Fruit fly (Drosophila melanogaster) whole organism, embryonic: Measurements from ENCODE around the gene CG17029.

Source experiments
- CG10462 ChIP-seq: fragments of 200-800 bp; sonication (Bioruptor generic); optimal IDR thresholded peaks from 2 replicates; lab custom pipeline; 2016; ENCODE audit warnings: missing biosample characterization, missing genetic modification characterization
- CG10959 ChIP-seq: fragments of 200-800 bp; sonication (Bioruptor generic); IDR thresholded peaks from 2 replicates; pipeline ENCODE4 v1.3.6; 2022; ENCODE audit warnings: missing biosample characterization, missing genetic modification characterization
- CG12236 ChIP-seq: fragments of 200-800 bp; sonication (Bioruptor generic); optimal IDR thresholded peaks from 2 replicates; lab custom pipeline; 2016; ENCODE audit warnings: missing biosample characterization, missing genetic modification characterization
- CG12769 ChIP-seq: fragments of 200-800 bp; sonication (Bioruptor generic); optimal IDR thresholded peaks from 2 replicates; lab custom pipeline; 2019; ENCODE audit warnings: missing biosample characterization, mild to moderate bottlenecking, missing genetic modification characterization, moderate library complexity
- CG13287 ChIP-seq: fragments of 200-800 bp; sonication (Bioruptor generic); IDR thresholded peaks from 2 replicates; pipeline ENCODE4 v1.3.6; 2022; ENCODE audit warnings: missing biosample characterization, missing genetic modification characterization; ENCODE audit not compliant: partially characterized antibody
- CG13775 ChIP-seq: fragments of 200-800 bp; sonication (Bioruptor generic); optimal IDR thresholded peaks from 3 replicates; lab custom pipeline; 2017; ENCODE audit warnings: missing biosample characterization, mild to moderate bottlenecking, missing genetic modification characterization
- CG14014 ChIP-seq: fragments of 200-800 bp; sonication (Bioruptor generic); IDR thresholded peaks from 2 replicates; pipeline ENCODE4 v1.3.6; 2022; ENCODE audit warnings: missing biosample characterization, missing genetic modification characterization
- CG17568 ChIP-seq: fragments of 200-800 bp; sonication (Bioruptor generic); optimal IDR thresholded peaks from 2 replicates; lab custom pipeline; 2018; ENCODE audit warnings: missing biosample characterization, mild to moderate bottlenecking, missing genetic modification characterization, moderate library complexity
- CG2678 ChIP-seq: fragments of 200-800 bp; sonication (Bioruptor generic); optimal IDR thresholded peaks from 3 replicates; lab custom pipeline; 2019; ENCODE audit warnings: missing biosample characterization, mild to moderate bottlenecking, missing genetic modification characterization, moderate library complexity
- CG2889 ChIP-seq: fragments of 200-800 bp; sonication (Bioruptor generic); IDR thresholded peaks from 3 replicates; pipeline ENCODE4 v1.3.6; 2022; ENCODE audit warnings: missing biosample characterization, missing genetic modification characterization
- CG3281 ChIP-seq: fragments of 200-800 bp; sonication (Bioruptor generic); optimal IDR thresholded peaks from 3 replicates; lab custom pipeline; 2017; ENCODE audit warnings: missing biosample characterization, mild to moderate bottlenecking, missing genetic modification characterization
- CG3726 ChIP-seq: fragments of 200-800 bp; sonication (Bioruptor generic); IDR thresholded peaks from 3 replicates; pipeline ENCODE4, ENCODE4 v1.3.6; 2022; ENCODE audit warnings: missing biosample characterization, missing genetic modification characterization
- CG4707 ChIP-seq: fragments of 200-800 bp; sonication (Bioruptor generic); optimal IDR thresholded peaks from 2 replicates; lab custom pipeline; 2018; ENCODE audit warnings: missing biosample characterization, mild to moderate bottlenecking, missing genetic modification characterization, moderate library complexity
- CG4730 ChIP-seq: fragments of 200-800 bp; sonication (Bioruptor generic); IDR thresholded peaks from 2 replicates; pipeline ENCODE4 v1.3.6; 2022; ENCODE audit warnings: missing biosample characterization, missing genetic modification characterization
- CG5245 ChIP-seq: fragments of 200-800 bp; sonication (Bioruptor generic); optimal IDR thresholded peaks from 3 replicates; lab custom pipeline; 2016; ENCODE audit warnings: missing biosample characterization, missing genetic modification characterization
- CG8281 ChIP-seq: fragments of 200-800 bp; sonication (Bioruptor generic); optimal IDR thresholded peaks from 2 replicates; lab custom pipeline; 2018; ENCODE audit warnings: missing biosample characterization, mild to moderate bottlenecking, missing genetic modification characterization, moderate library complexity
- CG9797 ChIP-seq: fragments of 200-800 bp; sonication (Bioruptor generic); optimal IDR thresholded peaks from 3 replicates; lab custom pipeline; 2018; ENCODE audit warnings: missing biosample characterization, mild to moderate bottlenecking, missing genetic modification characterization
- CoRest ChIP-seq: fragments of 200-800 bp; sonication (Bioruptor generic); optimal IDR thresholded peaks from 3 replicates; lab custom pipeline; 2018; ENCODE audit warnings: missing biosample characterization, mild to moderate bottlenecking, missing genetic modification characterization, moderate library complexity
- CrebB ChIP-seq: fragments of 200-800 bp; sonication (Bioruptor generic); optimal IDR thresholded peaks from 3 replicates; lab custom pipeline; 2018; ENCODE audit warnings: missing biosample characterization, mild to moderate bottlenecking, missing genetic modification characterization
- Doc2 ChIP-seq: fragments of 200-800 bp; sonication (Bioruptor generic); IDR thresholded peaks from 2 replicates; pipeline ENCODE4 v1.3.6; 2022; ENCODE audit warnings: missing biosample characterization, missing genetic modification characterization
- Dref ChIP-seq: fragments of 200-800 bp; sonication (Bioruptor generic); IDR thresholded peaks from 2 replicates; pipeline ENCODE4 v1.3.6; 2022; ENCODE audit warnings: missing biosample characterization, missing genetic modification characterization
- Ets97D ChIP-seq: fragments of 200-800 bp; sonication (Bioruptor generic); optimal IDR thresholded peaks from 3 replicates; lab custom pipeline; 2016; ENCODE audit warnings: missing biosample characterization, missing genetic modification characterization
- Gug ChIP-seq: fragments of 200-800 bp; sonication (Bioruptor generic); IDR thresholded peaks from 4 replicates; pipeline ENCODE4 v1.3.6; 2022; ENCODE audit warnings: missing biosample characterization, missing genetic modification characterization
- HLH3B ChIP-seq: fragments of 200-800 bp; sonication (Bioruptor generic); IDR thresholded peaks from 2 replicates; pipeline ENCODE4 v1.3.6; 2022; ENCODE audit warnings: missing biosample characterization, missing genetic modification characterization
- Hsf ChIP-seq: fragments of 200-800 bp; sonication (Bioruptor generic); optimal IDR thresholded peaks from 3 replicates; lab custom pipeline; 2016; ENCODE audit warnings: missing biosample characterization, missing genetic modification characterization
- NfI ChIP-seq: fragments of 200-800 bp; sonication (Bioruptor generic); optimal IDR thresholded peaks from 3 replicates; lab custom pipeline; 2018; ENCODE audit warnings: missing biosample characterization, mild to moderate bottlenecking, missing genetic modification characterization, moderate library complexity
- Side ChIP-seq: fragments of 200-800 bp; sonication (Bioruptor generic); optimal IDR thresholded peaks from 2 replicates; lab custom pipeline; 2016; ENCODE audit warnings: missing biosample characterization, missing genetic modification characterization
- Six4 ChIP-seq: fragments of 200-800 bp; sonication (Bioruptor generic); optimal IDR thresholded peaks from 2 replicates; lab custom pipeline; 2016; ENCODE audit warnings: missing biosample characterization, missing genetic modification characterization
- Sox102F ChIP-seq: fragments of 200-800 bp; sonication (Bioruptor generic); optimal IDR thresholded peaks from 2 replicates; lab custom pipeline; 2018; ENCODE audit warnings: missing biosample characterization, mild to moderate bottlenecking, missing genetic modification characterization, moderate library complexity
- Usf ChIP-seq: fragments of 200-800 bp; sonication (Bioruptor generic); optimal IDR thresholded peaks from 2 replicates; lab custom pipeline; 2017; ENCODE audit warnings: missing genotype, missing biosample characterization, missing genetic modification characterization
- bcd ChIP-seq: fragments of 200-800 bp; sonication (Bioruptor generic); optimal IDR thresholded peaks from 2 replicates; lab custom pipeline; 2017; ENCODE audit warnings: missing biosample characterization, mild to moderate bottlenecking, missing genetic modification characterization
- corto ChIP-seq: fragments of 200-800 bp; sonication (Bioruptor generic); optimal IDR thresholded peaks from 2 replicates; lab custom pipeline; 2016; ENCODE audit warnings: missing biosample characterization, mild to moderate bottlenecking, missing genetic modification characterization, moderate library complexity
- dmrt99B ChIP-seq: fragments of 200-800 bp; sonication (Bioruptor generic); optimal IDR thresholded peaks from 2 replicates; lab custom pipeline; 2018; ENCODE audit warnings: missing biosample characterization, mild to moderate bottlenecking, missing genetic modification characterization, moderate library complexity
- fd3F ChIP-seq: fragments of 200-800 bp; sonication (Bioruptor generic); optimal IDR thresholded peaks from 2 replicates; lab custom pipeline; 2018; ENCODE audit warnings: missing biosample characterization, mild to moderate bottlenecking, missing genetic modification characterization, moderate library complexity
- grn ChIP-seq: fragments of 200-800 bp; sonication (Bioruptor generic); optimal IDR thresholded peaks from 3 replicates; lab custom pipeline; 2017; ENCODE audit warnings: missing biosample characterization, missing genetic modification characterization
- h ChIP-seq: fragments of >200 bp; optimal IDR thresholded peaks from 2 replicates; lab custom pipeline; 2017
- ind ChIP-seq: fragments of 200-800 bp; sonication (Bioruptor generic); optimal IDR thresholded peaks from 3 replicates; lab custom pipeline; 2016; ENCODE audit warnings: missing biosample characterization, missing genetic modification characterization
- jing ChIP-seq: fragments of 200-800 bp; sonication (Bioruptor generic); optimal IDR thresholded peaks from 2 replicates; lab custom pipeline; 2018; ENCODE audit warnings: missing biosample characterization, mild to moderate bottlenecking, missing genetic modification characterization
- klu ChIP-seq: fragments of 200-800 bp; sonication (Bioruptor generic); IDR thresholded peaks from 2 replicates; pipeline ENCODE4 v1.3.6; 2022; ENCODE audit warnings: missing biosample characterization, missing genetic modification characterization
- maf-S ChIP-seq: fragments of 200-800 bp; sonication (Bioruptor generic); optimal IDR thresholded peaks from 2 replicates; lab custom pipeline; 2016; ENCODE audit warnings: missing biosample characterization, missing genetic modification characterization
- nau ChIP-seq: fragments of 200-800 bp; sonication (Bioruptor generic); optimal IDR thresholded peaks from 3 replicates; lab custom pipeline; 2017; ENCODE audit warnings: missing biosample characterization, mild to moderate bottlenecking, missing genetic modification characterization, missing genetic modification reagents
- nmo ChIP-seq: fragments of 200-800 bp; sonication (Bioruptor generic); optimal IDR thresholded peaks from 2 replicates; lab custom pipeline; 2018; ENCODE audit warnings: missing biosample characterization, mild to moderate bottlenecking, missing genetic modification characterization, moderate library complexity
- org-1 ChIP-seq: fragments of 200-800 bp; sonication (Bioruptor generic); optimal IDR thresholded peaks from 2 replicates; lab custom pipeline; 2017; ENCODE audit warnings: missing biosample characterization, missing genetic modification characterization
- sd ChIP-seq: fragments of 200-800 bp; sonication (Bioruptor generic); optimal IDR thresholded peaks from 3 replicates; lab custom pipeline; 2018; ENCODE audit warnings: missing biosample characterization, mild to moderate bottlenecking, missing genetic modification characterization, moderate library complexity
- sens ChIP-seq: fragments of 200-800 bp; sonication (Bioruptor generic); peaks from one replicate; lab custom pipeline; 2016; ENCODE audit warnings: missing biosample characterization, missing genetic modification characterization
- sens-2 ChIP-seq: fragments of 200-800 bp; sonication (Bioruptor generic); IDR thresholded peaks from 2 replicates; pipeline ENCODE4 v1.3.6; 2022; ENCODE audit warnings: missing biosample characterization, missing genetic modification characterization
- sr ChIP-seq: fragments of 200-800 bp; sonication (Bioruptor generic); IDR thresholded peaks from 3 replicates; pipeline ENCODE4 v1.3.6; 2022; ENCODE audit warnings: missing biosample characterization, missing genetic modification characterization
- unpg ChIP-seq: fragments of 200-800 bp; sonication (Bioruptor generic); optimal IDR thresholded peaks from 3 replicates; lab custom pipeline; 2018; ENCODE audit warnings: missing biosample characterization, mild to moderate bottlenecking, missing genetic modification characterization, moderate library complexity
- vvl ChIP-seq: fragments of 200-800 bp; sonication (Bioruptor generic); IDR thresholded peaks from 2 replicates; pipeline ENCODE4 v1.3.6; 2022; ENCODE audit warnings: missing biosample characterization, missing genetic modification characterization
- wdn ChIP-seq: fragments of 200-800 bp; sonication (Bioruptor generic); IDR thresholded peaks from 2 replicates; pipeline ENCODE4 v1.3.6; 2022; ENCODE audit warnings: missing biosample characterization, missing genetic modification characterization
- wor ChIP-seq: fragments of 200-800 bp; sonication (Bioruptor generic); IDR thresholded peaks from 2 replicates; pipeline ENCODE4 v1.3.6; 2022; ENCODE audit warnings: missing biosample characterization, missing genetic modification characterization
- z ChIP-seq: fragments of 200-800 bp; sonication (Bioruptor generic); IDR thresholded peaks from 3 replicates; pipeline ENCODE4 v1.3.6; 2022; ENCODE audit warnings: missing biosample characterization, missing genetic modification characterization
- zen2 ChIP-seq: fragments of 200-800 bp; sonication (Bioruptor generic); IDR thresholded peaks from 3 replicates; pipeline ENCODE4 v1.3.6; 2022; ENCODE audit warnings: missing biosample characterization, missing genetic modification characterization; ENCODE audit not compliant: partially characterized antibody

Gene CG17029

dm6 chr3L:15998217-15998616 lies 21.5 kb downstream of the CG17029 start:
- no peak for TF ChIP-seq CG10959
- no peak for TF ChIP-seq CG4730 (GFP tag; lab: Robert Waterston, UW)
- no peak for TF ChIP-seq corto (GFP tag; lab: Kevin White, UChicago)
- no peak for TF ChIP-seq dmrt99B (tag; lab: Kevin White, UChicago)
- TF ChIP-seq maf-S (GFP tag; lab: Kevin White, UChicago): no peak
- TF ChIP-seq Dref (GFP tag; lab: Robert Waterston, UW): no peak
- no peak for TF ChIP-seq Hsf (GFP tag; lab: Kevin White, UChicago)
- TF ChIP-seq sr (GFP tag; lab: Robert Waterston, UW): peak; percentile 93
- TF ChIP-seq CG5245 (GFP tag; lab: Kevin White, UChicago): no peak
- TF ChIP-seq CG12769 (tag; lab: Kevin White, UChicago): peak; percentile 55
- no peak for TF ChIP-seq z (GFP tag; lab: Robert Waterston, UW)
- peak; percentile 84 for TF ChIP-seq sd
- TF ChIP-seq CG3726: no peak
- no peak for TF ChIP-seq CrebB (tag; lab: Kevin White, UChicago)
- peak; percentile 7 for TF ChIP-seq CG8281 (tag; lab: Kevin White, UChicago)
- TF ChIP-seq CG10462 (GFP tag; lab: Kevin White, UChicago): no peak
- TF ChIP-seq nau: no peak
- no peak for TF ChIP-seq klu
- no peak for TF ChIP-seq CG3281 (GFP tag; lab: Kevin White, UChicago)
- TF ChIP-seq Side: no peak
- TF ChIP-seq Gug (GFP tag; lab: Robert Waterston, UW): no peak
- TF ChIP-seq CG13775 (GFP tag; lab: Kevin White, UChicago): no peak
- TF ChIP-seq org-1: no peak
- TF ChIP-seq CG12236 (GFP tag; lab: Kevin White, UChicago): no peak
- no peak for TF ChIP-seq wdn (GFP tag; lab: Robert Waterston, UW)
- TF ChIP-seq sens-2 (GFP tag; lab: Robert Waterston, UW): no peak
- no peak for TF ChIP-seq CG9797 (GFP tag; lab: Kevin White, UChicago)
- TF ChIP-seq CoRest (tag; lab: Kevin White, UChicago): no peak
- no peak for TF ChIP-seq CG2889 (GFP tag; lab: Robert Waterston, UW)
- TF ChIP-seq unpg: no peak
- TF ChIP-seq CG17568 (GFP tag; lab: Kevin White, UChicago): no peak

DNA sequence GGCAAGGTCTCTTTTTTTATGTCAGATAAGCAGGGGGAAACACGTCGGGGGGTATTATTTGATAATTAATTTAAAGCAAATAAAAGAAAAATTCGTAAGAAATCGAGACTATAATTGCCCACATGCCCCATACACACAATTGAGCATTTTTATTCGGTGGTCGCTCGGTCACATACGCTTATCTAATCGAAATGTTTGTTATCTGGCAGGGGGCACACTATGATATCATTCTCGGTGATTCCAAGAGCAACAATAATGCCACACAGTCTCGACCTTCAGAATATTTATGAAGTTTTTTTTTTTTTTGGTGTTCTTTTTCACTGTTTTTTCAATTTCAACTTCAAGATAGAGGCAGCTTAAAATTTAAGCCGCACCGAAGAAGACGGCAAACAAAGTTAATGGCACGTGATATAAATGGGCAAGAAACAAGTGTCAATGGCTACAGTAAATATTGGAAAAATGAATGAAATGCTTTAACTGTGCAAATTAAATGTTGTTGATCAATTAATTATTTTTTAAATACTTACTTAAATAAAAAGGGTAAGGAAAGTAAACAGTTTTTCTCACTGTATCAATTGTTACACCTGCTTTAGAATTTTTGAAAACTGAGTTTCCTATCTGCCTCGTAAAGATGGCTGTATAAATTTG lies 22.8 kb downstream of the CG17029 start:
- peak; percentile 18; the same call in 1 of the 2 replicates for TF ChIP-seq CG13287
- no peak for TF ChIP-seq wor (GFP tag; lab: Robert Waterston, UW)
- TF ChIP-seq jing (GFP tag; lab: Kevin White, UChicago): no peak
- TF ChIP-seq bcd (GFP tag; lab: Kevin White, UChicago): peak; percentile 11
- TF ChIP-seq CG14014: peak; percentile 65
- peak; percentile 48 for TF ChIP-seq grn (GFP tag; lab: Kevin White, UChicago)
- TF ChIP-seq HLH3B (GFP tag; lab: Robert Waterston, UW): peak; percentile 40; the same call in 1 of the 2 replicates
- TF ChIP-seq Ets97D: no peak
- no peak for TF ChIP-seq Usf (GFP tag; lab: Kevin White, UChicago)
- no peak for TF ChIP-seq zen2
- TF ChIP-seq h (lab: Kevin White, UChicago): no peak
- no peak for TF ChIP-seq nmo
- no peak for TF ChIP-seq Six4
- peak; percentile 41 for TF ChIP-seq fd3F
- peak; percentile 39 for TF ChIP-seq Sox102F (GFP tag; lab: Kevin White, UChicago)
- peak; percentile 55; the same call in 1 of the 2 replicates for TF ChIP-seq vvl (GFP tag; lab: Robert Waterston, UW)
- peak; percentile 65 for TF ChIP-seq CG2678 (tag; lab: Kevin White, UChicago)
- peak; percentile 26 for TF ChIP-seq ind (GFP tag; lab: Kevin White, UChicago)
- TF ChIP-seq CG4707: no peak
- TF ChIP-seq NfI (GFP tag; lab: Kevin White, UChicago): no peak
- TF ChIP-seq sens (GFP tag; lab: Kevin White, UChicago): peak; percentile 82
- no peak for TF ChIP-seq Doc2 (GFP tag; lab: Robert Waterston, UW)
